Worm (Caenorhabditis elegans) whole organism, L2 larva: Measurements from ENCODE around the gene alkb-8.

ENCODE experiments used
- elt-1 ChIP-seq: fragments of 150-350 bp; optimal IDR thresholded peaks from 2 replicates; lab custom pipeline; 2014; ENCODE audit warnings: missing biosample characterization, missing genetic modification characterization
- elt-3 ChIP-seq: sonication (generic microtip); optimal IDR thresholded peaks from 2 replicates; lab custom pipeline; 2017; ENCODE audit warnings: missing biosample characterization, missing genetic modification characterization
- nhr-6 ChIP-seq: fragments of 150-350 bp; optimal IDR thresholded peaks from 2 replicates; lab custom pipeline; 2014; ENCODE audit warnings: missing biosample characterization, missing genetic modification characterization
- unc-39 ChIP-seq: fragments of 150-350 bp; optimal IDR thresholded peaks from 2 replicates; lab custom pipeline; 2014; ENCODE audit warnings: missing biosample characterization, missing genetic modification characterization

ce11 chrIII:3677378-3677777, 31.8 kb upstream of the alkb-8 start:
- TF ChIP-seq elt-1 (tag; lab: Kevin White, UChicago) (no peak), unc-39 (tag; lab: Kevin White, UChicago) (no peak), elt-3 (tag; lab: Kevin White, UChicago) (no peak), nhr-6 (tag; lab: Kevin White, UChicago) (no peak)
